Fruit fly (Drosophila melanogaster) whole organism, embryonic: ENCODE data around the gene CG12702.

Source experiments
- CG12104 ChIP-seq: fragments of 200-800 bp; sonication (Bioruptor generic); optimal IDR thresholded peaks from 3 replicates; lab custom pipeline; 2016; ENCODE audit warnings: missing biosample characterization, missing genetic modification characterization
- CG31441 ChIP-seq: fragments of 200-800 bp; sonication (Bioruptor generic); IDR thresholded peaks from 2 replicates; pipeline ENCODE4 v1.3.6; 2022; ENCODE audit warnings: missing biosample characterization, missing genetic modification characterization
- CG32772 ChIP-seq: fragments of 200-800 bp; sonication (Bioruptor generic); IDR thresholded peaks from 2 replicates; pipeline ENCODE4 v1.3.6; 2022; ENCODE audit warnings: missing biosample characterization, missing genetic modification characterization
- CG3281 ChIP-seq: fragments of 200-800 bp; sonication (Bioruptor generic); optimal IDR thresholded peaks from 3 replicates; lab custom pipeline; 2017; ENCODE audit warnings: missing biosample characterization, mild to moderate bottlenecking, missing genetic modification characterization
- CG7556 ChIP-seq: fragments of 200-800 bp; sonication (Bioruptor generic); optimal IDR thresholded peaks from 2 replicates; lab custom pipeline; 2017; ENCODE audit warnings: missing biosample characterization, mild to moderate bottlenecking, missing genetic modification characterization
- ap ChIP-seq: fragments of 200-800 bp; sonication (Bioruptor generic); IDR thresholded peaks from 2 replicates; pipeline ENCODE4 v1.3.6; 2022; ENCODE audit warnings: missing biosample characterization, missing genetic modification characterization
- cato ChIP-seq: fragments of 200-800 bp; sonication (Bioruptor generic); optimal IDR thresholded peaks from 2 replicates; lab custom pipeline; 2016; ENCODE audit warnings: missing biosample characterization, missing genetic modification characterization, borderline replicate concordance
- fd3F ChIP-seq: fragments of 200-800 bp; sonication (Bioruptor generic); optimal IDR thresholded peaks from 2 replicates; lab custom pipeline; 2018; ENCODE audit warnings: missing biosample characterization, mild to moderate bottlenecking, missing genetic modification characterization, moderate library complexity
- lbe ChIP-seq: fragments of 200-800 bp; sonication (Bioruptor generic); optimal IDR thresholded peaks from 2 replicates; lab custom pipeline; 2016; ENCODE audit warnings: missing biosample characterization, mild to moderate bottlenecking, missing genetic modification characterization
- ranshi ChIP-seq: fragments of 200-800 bp; sonication (Bioruptor generic); IDR thresholded peaks from 2 replicates; pipeline ENCODE4 v1.3.6; 2022; ENCODE audit warnings: missing biosample characterization, missing genetic modification characterization

dm6 chrX:19716325-19716917, 48.3 kb downstream of the CG12702 start:
- TF ChIP-seq CG12104 (GFP tag; lab: Kevin White, UChicago) (no peak), CG7556 (GFP tag; lab: Kevin White, UChicago) (no peak), ap (GFP tag; lab: Robert Waterston, UW) (no peak), ranshi (no peak), lbe (no peak), cato (no peak), CG3281 (GFP tag; lab: Kevin White, UChicago) (no peak), CG32772 (no peak), CG31441 (no peak), fd3F (GFP tag; lab: Kevin White, UChicago) (no peak)
